Fruit fly (Drosophila melanogaster) whole organism, embryonic: ENCODE data around the gene CG6083.

ENCODE experiments used
- ATbp ChIP-seq: fragments of 200-800 bp; sonication (Bioruptor generic); optimal IDR thresholded peaks from 2 replicates; lab custom pipeline; 2017; ENCODE audit warnings: missing biosample characterization, mild to moderate bottlenecking, missing genetic modification characterization, missing genetic modification reagents
- Asciz ChIP-seq: fragments of 200-800 bp; sonication (Bioruptor generic); optimal IDR thresholded peaks from 2 replicates; lab custom pipeline; 2017; ENCODE audit warnings: missing biosample characterization, mild to moderate bottlenecking, missing genetic modification characterization, missing genetic modification reagents
- Awh ChIP-seq: fragments of 200-800 bp; sonication (Bioruptor generic); IDR thresholded peaks from 2 replicates; pipeline ENCODE4, ENCODE4 v1.3.6; 2022; ENCODE audit warnings: missing biosample characterization, missing genetic modification characterization
- Bteb2 ChIP-seq: fragments of 200-800 bp; sonication (Bioruptor generic); optimal IDR thresholded peaks from 2 replicates; lab custom pipeline; 2016; ENCODE audit warnings: missing biosample characterization, missing genetic modification characterization
- CG10366 ChIP-seq: fragments of 200-800 bp; sonication (Bioruptor generic); IDR thresholded peaks from 2 replicates; pipeline ENCODE4 v1.3.6; 2022; ENCODE audit warnings: missing biosample characterization, missing genetic modification characterization
- CG12071 ChIP-seq: fragments of 200-800 bp; sonication (Bioruptor generic); optimal IDR thresholded peaks from 3 replicates; lab custom pipeline; 2018; ENCODE audit warnings: missing biosample characterization, mild to moderate bottlenecking, missing genetic modification characterization
- CG13296 ChIP-seq: fragments of 200-800 bp; sonication (Bioruptor generic); optimal IDR thresholded peaks from 3 replicates; lab custom pipeline; 2018; ENCODE audit warnings: missing biosample characterization, mild to moderate bottlenecking, missing genetic modification characterization
- CG15514 ChIP-seq: fragments of 200-800 bp; sonication (Bioruptor generic); optimal IDR thresholded peaks from 3 replicates; lab custom pipeline; 2017; ENCODE audit warnings: missing biosample characterization, missing genetic modification characterization, mild to moderate bottlenecking, moderate library complexity, missing genetic modification reagents
- CG16779 ChIP-seq: fragments of 200-800 bp; sonication (Bioruptor generic); IDR thresholded peaks from 2 replicates; pipeline ENCODE4 v1.3.6; 2022; ENCODE audit warnings: missing biosample characterization, missing genetic modification characterization
- CG17359 ChIP-seq: fragments of 200-800 bp; sonication (Bioruptor generic); optimal IDR thresholded peaks from 3 replicates; lab custom pipeline; 2018; ENCODE audit warnings: missing biosample characterization, mild to moderate bottlenecking, missing genetic modification characterization, moderate library complexity
- CG32767 ChIP-seq: fragments of 200-800 bp; sonication (Bioruptor generic); IDR thresholded peaks from 2 replicates; pipeline ENCODE4 v1.3.6; 2022; ENCODE audit warnings: missing biosample characterization, missing genetic modification characterization
- CG4820 ChIP-seq: fragments of 200-800 bp; sonication (Bioruptor generic); optimal IDR thresholded peaks from 3 replicates; lab custom pipeline; 2016; ENCODE audit warnings: missing biosample characterization, missing genetic modification characterization
- CG5180 ChIP-seq: fragments of 200-800 bp; sonication (Bioruptor generic); optimal IDR thresholded peaks from 3 replicates; lab custom pipeline; 2017; ENCODE audit warnings: missing biosample characterization, missing genetic modification characterization, mild to moderate bottlenecking, moderate library complexity, missing genetic modification reagents
- CG5953 ChIP-seq: fragments of 200-800 bp; sonication (Bioruptor generic); IDR thresholded peaks from 2 replicates; pipeline ENCODE4 v1.3.6; 2022; ENCODE audit warnings: missing biosample characterization, missing genetic modification characterization
- CG6813 ChIP-seq: fragments of 200-800 bp; sonication (Bioruptor generic); optimal IDR thresholded peaks from 2 replicates; lab custom pipeline; 2017; ENCODE audit warnings: missing biosample characterization, missing genetic modification characterization, mild to moderate bottlenecking, moderate library complexity, missing genetic modification reagents
- CG7987 ChIP-seq: fragments of 200-800 bp; sonication (Bioruptor generic); optimal IDR thresholded peaks from 2 replicates; lab custom pipeline; 2018; ENCODE audit warnings: missing biosample characterization, mild to moderate bottlenecking, missing genetic modification characterization, moderate library complexity
- Drgx ChIP-seq: fragments of 200-800 bp; sonication (Bioruptor generic); IDR thresholded peaks from 2 replicates; pipeline ENCODE4 v1.3.6; 2022; ENCODE audit warnings: missing biosample characterization, missing genetic modification characterization
- Fer3 ChIP-seq: fragments of 200-800 bp; sonication (Bioruptor generic); optimal IDR thresholded peaks from 2 replicates; lab custom pipeline; 2018; ENCODE audit warnings: missing biosample characterization, mild to moderate bottlenecking, missing genetic modification characterization, moderate library complexity
- HLH3B ChIP-seq: fragments of 200-800 bp; sonication (Bioruptor generic); IDR thresholded peaks from 2 replicates; pipeline ENCODE4 v1.3.6; 2022; ENCODE audit warnings: missing biosample characterization, missing genetic modification characterization
- Med ChIP-seq: fragments of 200-800 bp; sonication (Bioruptor generic); peaks from one replicate; lab custom pipeline; 2016; ENCODE audit warnings: missing biosample characterization, missing genetic modification characterization, mild to moderate bottlenecking, inconsistent platforms, moderate library complexity
- Spps ChIP-seq: fragments of 200-800 bp; sonication (Bioruptor generic); optimal IDR thresholded peaks from 2 replicates; lab custom pipeline; 2018; ENCODE audit warnings: missing biosample characterization, mild to moderate bottlenecking, missing genetic modification characterization
- abd-A ChIP-seq: fragments of 200-800 bp; sonication (Bioruptor generic); optimal IDR thresholded peaks from 3 replicates; lab custom pipeline; 2019; ENCODE audit warnings: missing biosample characterization, mild to moderate bottlenecking, missing genetic modification characterization, moderate library complexity
- bsh ChIP-seq, 2 experiments: fragments of 200-800 bp; sonication (Bioruptor generic); optimal IDR thresholded peaks; 2 replicates each; lab custom pipeline; 2017 to 2018; ENCODE audit warnings: mild to moderate bottlenecking in 2 of 2, missing biosample characterization in 2 of 2, missing genetic modification characterization in 2 of 2, moderate library complexity in 1 of 2
- btn ChIP-seq: fragments of 200-800 bp; sonication (Bioruptor generic); optimal IDR thresholded peaks from 2 replicates; lab custom pipeline; 2016; ENCODE audit warnings: missing biosample characterization, missing genetic modification characterization
- ci ChIP-seq: fragments of 200-800 bp; sonication (Bioruptor generic); IDR thresholded peaks from 3 replicates; pipeline ENCODE4 v1.3.6; 2022; ENCODE audit warnings: missing biosample characterization, missing genetic modification characterization
- dysf ChIP-seq: fragments of 200-800 bp; sonication (Bioruptor generic); IDR thresholded peaks from 3 replicates; pipeline ENCODE4 v1.3.6; 2022; ENCODE audit warnings: missing biosample characterization, missing genetic modification characterization
- fd64A ChIP-seq: fragments of 200-800 bp; sonication (Bioruptor generic); optimal IDR thresholded peaks from 3 replicates; lab custom pipeline; 2018; ENCODE audit warnings: missing biosample characterization, mild to moderate bottlenecking, missing genetic modification characterization
- hkb ChIP-seq, 2 experiments: fragments of 200-800 bp in 1 of 2; fragments of >200 bp in 1 of 2; sonication (Bioruptor generic) in 1 of 2; IDR thresholded peaks in 1 of 2; optimal IDR thresholded peaks in 1 of 2; 2 replicates each; pipeline versions ENCODE4 v1.3.6 to Lab custom; 2017 to 2022; ENCODE audit warnings: missing biosample characterization in 1 of 2, missing genetic modification characterization in 1 of 2
- lab ChIP-seq: fragments of 200-800 bp; sonication (Bioruptor generic); optimal IDR thresholded peaks from 3 replicates; lab custom pipeline; 2017; ENCODE audit warnings: missing biosample characterization, missing genetic modification characterization, mild to moderate bottlenecking, moderate library complexity, missing genetic modification reagents
- nom ChIP-seq: fragments of 200-800 bp; sonication (Bioruptor generic); optimal IDR thresholded peaks from 2 replicates; lab custom pipeline; 2017; ENCODE audit warnings: missing biosample characterization, missing genetic modification characterization, mild to moderate bottlenecking, moderate library complexity, missing genetic modification reagents
- pan ChIP-seq, 4 experiments: fragments of >200 bp in 3 of 4; fragments of 200-800 bp in 1 of 4; sonication (Bioruptor generic) in 1 of 4; optimal IDR thresholded peaks in 3 of 4; IDR thresholded peaks in 1 of 4; 2 replicates each; pipeline versions ENCODE4 v1.3.6 to Lab custom; 2017 to 2022; ENCODE audit warnings: missing biosample characterization in 2 of 4, missing genetic modification characterization in 2 of 4, mixed read lengths in 1 of 4
- rib ChIP-seq: fragments of 200-800 bp; sonication (Bioruptor generic); IDR thresholded peaks from 2 replicates; pipeline ENCODE4 v1.3.6; 2022; ENCODE audit warnings: missing biosample characterization, missing genetic modification characterization
- tap ChIP-seq: fragments of 200-800 bp; optimal IDR thresholded peaks from 3 replicates; lab custom pipeline; 2019; ENCODE audit warnings: missing biosample characterization, mild to moderate bottlenecking, missing genetic modification characterization, moderate library complexity
- vvl ChIP-seq: fragments of 200-800 bp; sonication (Bioruptor generic); IDR thresholded peaks from 2 replicates; pipeline ENCODE4 v1.3.6; 2022; ENCODE audit warnings: missing biosample characterization, missing genetic modification characterization

The CG6083 gene

DNA sequence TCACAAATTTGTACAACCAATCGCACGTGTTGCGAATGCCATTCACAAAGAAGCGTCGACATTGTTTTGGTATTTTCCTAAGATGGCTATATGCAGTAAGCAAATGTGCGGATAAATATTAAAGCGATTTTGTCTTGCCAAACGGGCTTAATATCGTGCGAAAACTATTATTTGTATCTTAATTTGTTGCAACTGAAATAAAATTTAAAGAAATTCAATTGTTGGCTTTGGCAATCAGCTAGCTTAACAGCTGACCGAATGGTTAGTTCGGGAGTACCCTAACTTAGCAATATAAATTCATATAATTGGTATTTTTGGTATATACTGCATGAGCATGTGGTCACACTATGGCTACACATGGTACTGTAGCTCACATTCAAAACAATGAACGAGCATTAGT lies 22.5 kb upstream of the CG6083 start, which contains the start of the genes RIOK1 and Polr3H (continued):
- peak; percentile 65; the same call in 2 of the 3 replicates for TF ChIP-seq ci

dm6 chr3L:11645933-11646332 lies 20.0 kb upstream of the CG6083 start, which contains the start of gene CG6071:
Gene CG6071, minus strand, starts transcription at chr3L:11646033.
- TF ChIP-seq abd-A (tag; lab: Kevin White, UChicago) (no peak), CG32767 (GFP tag; lab: Robert Waterston, UW) (no peak)

- TF ChIP-seq ATbp = peak; percentile 30
- peak; percentile 16 for TF ChIP-seq CG7987 (GFP tag; lab: Kevin White, UChicago)
- TF ChIP-seq Bteb2 = no peak
- TF ChIP-seq Fer3 (tag; lab: Kevin White, UChicago) = peak; percentile 11
- TF ChIP-seq hkb (optimal IDR thresholded peaks at IDR 0.05; lab: Kevin White, UChicago) = no peak
- peak; percentile 52 for TF ChIP-seq hkb (GFP tag; IDR thresholded peaks at IDR 0.05; lab: Robert Waterston, UW)
- no peak for TF ChIP-seq pan (optimal IDR thresholded peaks at IDR 0.05; lab: Kevin White, UChicago)
- peak in 1 of 2 experiments; percentile 25 for TF ChIP-seq pan (GFP tag; optimal IDR thresholded peaks at IDR 0.05 in 1 of 2, IDR thresholded peaks at IDR 0.05 in 1 of 2)
- TF ChIP-seq CG10366 = no peak
- TF ChIP-seq CG13296 (GFP tag; lab: Kevin White, UChicago) = peak; percentile 43
- TF ChIP-seq CG5953 (GFP tag; lab: Robert Waterston, UW) = no peak
- TF ChIP-seq CG12071 (GFP tag; lab: Kevin White, UChicago) = peak; percentile 17
- peak; percentile 72 for TF ChIP-seq Drgx (GFP tag; lab: Robert Waterston, UW)
- TF ChIP-seq ci = 0 out of 3 replicates have a peak, but pooled peaks have one; percentile 38
- TF ChIP-seq Asciz (GFP tag; lab: Kevin White, UChicago) = peak; percentile 34
- TF ChIP-seq lab = peak; percentile 36
- TF ChIP-seq tap = peak; percentile 38
- peak; percentile 10 for TF ChIP-seq CG6813 (GFP tag; lab: Kevin White, UChicago)
- TF ChIP-seq CG17359 (tag; lab: Kevin White, UChicago) = peak; percentile 50
- TF ChIP-seq CG5180 (GFP tag; lab: Kevin White, UChicago) = peak; percentile 31
- 0 out of 2 replicates have a peak, but pooled peaks have one; percentile 20 for TF ChIP-seq Awh
- peak; percentile 3 for TF ChIP-seq CG15514 (GFP tag; lab: Kevin White, UChicago)
- peak; percentile 19; the same call in 1 of the 2 replicates for TF ChIP-seq HLH3B (GFP tag; lab: Robert Waterston, UW)
- TF ChIP-seq CG4820 (GFP tag; lab: Kevin White, UChicago) = no peak
- TF ChIP-seq btn = no peak
- peak; percentile 63 for TF ChIP-seq Med (GFP tag; lab: Kevin White, UChicago)
- TF ChIP-seq fd64A (GFP tag; lab: Kevin White, UChicago) = peak; percentile 22
Observed at dm6 chr3L:11636829-11637228, 10.9 kb upstream of the CG6083 start.

DNA sequence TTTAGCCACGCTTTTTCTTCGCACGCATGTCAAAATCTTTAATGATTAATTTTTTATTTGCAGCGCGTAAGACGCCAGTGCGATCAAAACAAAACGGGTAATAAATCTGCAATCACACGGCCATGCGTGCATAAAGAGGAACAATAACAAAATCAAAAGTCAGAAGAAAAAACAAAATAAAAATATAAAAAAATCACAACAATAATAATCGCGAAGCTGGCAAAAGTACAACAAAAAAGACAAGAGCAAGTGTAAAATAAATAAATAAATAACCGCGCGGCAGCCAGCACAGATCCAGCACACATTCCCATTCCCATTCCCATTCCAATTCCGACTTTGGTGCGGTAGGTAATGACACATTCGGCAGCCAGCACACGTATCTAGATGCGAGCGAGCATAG lies 8.6 kb upstream of the CG6083 start:
- TF ChIP-seq nom (GFP tag; lab: Kevin White, UChicago) = peak; percentile 81
- peak; percentile 64 for TF ChIP-seq Drgx (GFP tag; lab: Robert Waterston, UW)
- peak in 1 of 2 experiments; percentile 83 for TF ChIP-seq bsh (GFP tag; optimal IDR thresholded peaks at IDR 0.05; lab: Kevin White, UChicago)
- no peak for TF ChIP-seq vvl (GFP tag; lab: Robert Waterston, UW)
- TF ChIP-seq, all 482 proteins: peak for 3

dm6 chr3L:11631092-11631491 lies 5.2 kb upstream of the CG6083 start, which contains the start of gene CG32091:
Gene CG32091, plus strand, starts transcription at chr3L:11631392.
- TF ChIP-seq CG16779 (GFP tag; lab: Robert Waterston, UW) = 0 out of 2 replicates have a peak, but pooled peaks have one; percentile 11
- 0 out of 2 replicates have a peak, but pooled peaks have one; percentile 20 for TF ChIP-seq rib (GFP tag; lab: Robert Waterston, UW)
- TF ChIP-seq Spps (tag; lab: Kevin White, UChicago) = no peak
- no peak for TF ChIP-seq dysf (GFP tag; lab: Robert Waterston, UW)
